Worm (Caenorhabditis elegans): ENCODE data around the gene srh-283.

ce11 chrV:17728336-17728735, 36.8 kb upstream of the srh-283 start:
- TF ChIP-seq sptf-1 (tag; optimal IDR thresholded peaks at IDR 0.05) = no peak
- TF ChIP-seq unc-39 (tag; optimal IDR thresholded peaks at IDR 0.05) = no peak
- TF ChIP-seq ces-1 (GFP tag; optimal IDR thresholded peaks at IDR 0.05) = no peak
- no peak for TF ChIP-seq mep-1 (tag; optimal IDR thresholded peaks at IDR 0.05)
- no peak for TF ChIP-seq lin-13 (tag; optimal IDR thresholded peaks at IDR 0.05)
- TF ChIP-seq lsy-2 (tag; optimal IDR thresholded peaks at IDR 0.05) = no peak
- no peak for TF ChIP-seq ceh-43 (GFP tag; optimal IDR thresholded peaks at IDR 0.05)
- no peak for TF ChIP-seq blmp-1 (tag; optimal IDR thresholded peaks at IDR 0.05)
- no peak for TF ChIP-seq nhr-12 (tag; optimal IDR thresholded peaks at IDR 0.05)
- TF ChIP-seq elt-1 (tag; optimal IDR thresholded peaks at IDR 0.05; ENCODE audit: borderline replicate concordance, insufficient read depth) = no peak
- TF ChIP-seq M03D4.4 (tag; optimal IDR thresholded peaks at IDR 0.05) = no peak
- no peak for TF ChIP-seq nhr-76 (tag; optimal IDR thresholded peaks at IDR 0.05)
- TF ChIP-seq flh-1 (GFP tag; optimal IDR thresholded peaks at IDR 0.05) = no peak
- TF ChIP-seq mls-2 (tag; optimal IDR thresholded peaks at IDR 0.05) = no peak

Measured in whole organism, mixed stage, embryonic.